Worm (Caenorhabditis elegans): ENCODE data around the gene F53F1.3.

Gene F53F1.3

ce11 chrV:13370265-13370664, 37.8 kb upstream of the F53F1.3 start:
- TF ChIP-seq B0310.2 (tag; optimal IDR thresholded peaks at IDR 0.05) (no peak), scrt-1 (GFP tag; IDR thresholded peaks at IDR 0.05) (no peak), flt-1 (GFP tag; IDR thresholded peaks at IDR 0.05) (no peak), F13C5.2 (tag; optimal IDR thresholded peaks at IDR 0.05) (no peak), tbx-37 (GFP tag; conservative IDR thresholded peaks at IDR 0.05) (no peak), ets-7 (tag; optimal IDR thresholded peaks at IDR 0.05) (no peak), sea-1 (GFP tag; conservative IDR thresholded peaks at IDR 0.05) (no peak), hmbx-1 (tag; optimal IDR thresholded peaks at IDR 0.05) (no peak), hnd-1 (tag; optimal IDR thresholded peaks at IDR 0.05) (no peak), tra-4 (tag; optimal IDR thresholded peaks at IDR 0.05) (no peak), aly-1 (tag; optimal IDR thresholded peaks at IDR 0.05) (no peak), hmg-4 (GFP tag; optimal IDR thresholded peaks at IDR 0.05) (no peak), ceh-36 (tag; optimal IDR thresholded peaks at IDR 0.05) (no peak), ama-1 (optimal IDR thresholded peaks at IDR 0.05) (no peak), ceh-13 (GFP tag; optimal IDR thresholded peaks at IDR 0.05) (no peak), tbx-11 (GFP tag; IDR thresholded peaks at IDR 0.05) (no peak), pes-1 (GFP tag; IDR thresholded peaks at IDR 0.05) (no peak)

DNA sequence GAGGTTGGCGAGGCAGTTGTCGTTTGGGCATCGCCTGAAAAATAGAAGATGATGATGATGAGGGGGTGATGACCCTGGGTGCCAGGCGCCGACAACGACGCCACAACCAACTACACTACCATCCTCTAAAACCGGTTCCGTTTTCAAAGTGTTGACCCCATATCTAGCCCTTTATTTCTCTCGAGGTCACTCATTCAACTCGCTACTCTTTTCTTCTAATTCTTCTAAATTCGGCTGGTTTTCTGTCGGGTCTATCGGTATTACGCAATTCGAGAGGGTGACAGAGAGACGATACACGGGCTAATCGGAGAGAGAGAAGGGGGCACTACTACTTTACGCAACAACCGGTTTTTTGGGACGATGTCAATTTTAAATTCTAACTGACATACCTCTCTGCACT, 36.7 kb upstream of the F53F1.3 start:
- no peak for TF ChIP-seq hmg-4 (GFP tag; optimal IDR thresholded peaks at IDR 0.05)
- no peak for TF ChIP-seq sea-1 (GFP tag; conservative IDR thresholded peaks at IDR 0.05)
- TF ChIP-seq ceh-13 (GFP tag; optimal IDR thresholded peaks at IDR 0.05): no peak

ce11 chrV:13372821-13373220, 35.2 kb upstream of the F53F1.3 start:
- TF ChIP-seq ceh-36 (tag; optimal IDR thresholded peaks at IDR 0.05) (no peak), scrt-1 (GFP tag; IDR thresholded peaks at IDR 0.05) (no peak), B0310.2 (tag; optimal IDR thresholded peaks at IDR 0.05) (no peak), hmbx-1 (tag; optimal IDR thresholded peaks at IDR 0.05) (no peak), tbx-37 (GFP tag; conservative IDR thresholded peaks at IDR 0.05) (no peak), sea-1 (GFP tag; conservative IDR thresholded peaks at IDR 0.05) (no peak), tra-4 (tag; optimal IDR thresholded peaks at IDR 0.05) (no peak), aly-1 (tag; optimal IDR thresholded peaks at IDR 0.05) (no peak), F13C5.2 (tag; optimal IDR thresholded peaks at IDR 0.05) (no peak), hmg-4 (GFP tag; optimal IDR thresholded peaks at IDR 0.05) (no peak), ets-7 (tag; optimal IDR thresholded peaks at IDR 0.05) (no peak), tbx-11 (GFP tag; IDR thresholded peaks at IDR 0.05) (no peak), flt-1 (GFP tag; IDR thresholded peaks at IDR 0.05) (no peak), hnd-1 (tag; optimal IDR thresholded peaks at IDR 0.05) (no peak), ceh-13 (GFP tag; optimal IDR thresholded peaks at IDR 0.05) (no peak), ama-1 (optimal IDR thresholded peaks at IDR 0.05) (no peak)

- TF ChIP-seq flt-1 (GFP tag; IDR thresholded peaks at IDR 0.05) (no peak), hnd-1 (tag; optimal IDR thresholded peaks at IDR 0.05) (no peak), ceh-13 (GFP tag; optimal IDR thresholded peaks at IDR 0.05) (no peak), pes-1 (GFP tag; IDR thresholded peaks at IDR 0.05) (no peak), F13C5.2 (tag; optimal IDR thresholded peaks at IDR 0.05) (no peak), ets-7 (tag; optimal IDR thresholded peaks at IDR 0.05) (no peak), ceh-36 (tag; optimal IDR thresholded peaks at IDR 0.05) (no peak), B0310.2 (tag; optimal IDR thresholded peaks at IDR 0.05) (no peak), tra-4 (tag; optimal IDR thresholded peaks at IDR 0.05) (no peak), scrt-1 (GFP tag; IDR thresholded peaks at IDR 0.05) (no peak), hmbx-1 (tag; optimal IDR thresholded peaks at IDR 0.05) (no peak), ama-1 (optimal IDR thresholded peaks at IDR 0.05) (no peak)
Observed at ce11 chrV:13373643-13374042, 34.4 kb upstream of the F53F1.3 start.

DNA sequence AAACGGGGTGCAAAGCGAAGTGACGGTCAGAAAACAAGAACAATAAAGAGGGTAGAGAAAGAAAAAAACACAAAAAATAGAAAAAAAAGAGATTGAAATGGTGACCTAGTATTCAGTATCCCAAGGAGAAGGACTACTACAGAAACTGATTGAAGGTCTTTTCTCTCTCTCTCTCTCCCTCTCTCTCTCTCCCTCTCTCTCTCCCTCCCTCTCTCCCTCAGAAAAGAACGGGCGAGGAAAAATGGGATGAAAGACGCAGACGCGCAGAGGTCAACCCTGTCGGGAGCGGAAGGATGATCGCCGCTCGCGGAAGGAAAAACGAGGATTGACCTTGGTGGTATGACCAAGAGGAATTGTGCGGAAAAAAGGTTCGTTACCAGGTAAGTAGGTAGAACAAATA, 33.5 kb upstream of the F53F1.3 start:
- TF ChIP-seq B0310.2 (tag; optimal IDR thresholded peaks at IDR 0.05) (peak; percentile 21), hmg-4 (GFP tag; optimal IDR thresholded peaks at IDR 0.05) (peak; percentile 26), pes-1 (GFP tag; IDR thresholded peaks at IDR 0.05) (no peak)

ce11 chrV:13375861-13376260, 32.2 kb upstream of the F53F1.3 start:
- no peak for TF ChIP-seq scrt-1 (GFP tag; IDR thresholded peaks at IDR 0.05)
- TF ChIP-seq ceh-36 (tag; optimal IDR thresholded peaks at IDR 0.05): no peak
- TF ChIP-seq tra-4 (tag; optimal IDR thresholded peaks at IDR 0.05): no peak
- no peak for TF ChIP-seq tbx-37 (GFP tag; conservative IDR thresholded peaks at IDR 0.05)
- TF ChIP-seq ama-1 (optimal IDR thresholded peaks at IDR 0.05): no peak
- TF ChIP-seq flt-1 (GFP tag; IDR thresholded peaks at IDR 0.05): no peak

ce11 chrV:13377130-13377529, 30.9 kb upstream of the F53F1.3 start:
- TF ChIP-seq hnd-1 (tag; optimal IDR thresholded peaks at IDR 0.05) (no peak), B0310.2 (tag; optimal IDR thresholded peaks at IDR 0.05) (no peak), pes-1 (GFP tag; IDR thresholded peaks at IDR 0.05) (no peak), ceh-13 (GFP tag; optimal IDR thresholded peaks at IDR 0.05) (no peak)

DNA sequence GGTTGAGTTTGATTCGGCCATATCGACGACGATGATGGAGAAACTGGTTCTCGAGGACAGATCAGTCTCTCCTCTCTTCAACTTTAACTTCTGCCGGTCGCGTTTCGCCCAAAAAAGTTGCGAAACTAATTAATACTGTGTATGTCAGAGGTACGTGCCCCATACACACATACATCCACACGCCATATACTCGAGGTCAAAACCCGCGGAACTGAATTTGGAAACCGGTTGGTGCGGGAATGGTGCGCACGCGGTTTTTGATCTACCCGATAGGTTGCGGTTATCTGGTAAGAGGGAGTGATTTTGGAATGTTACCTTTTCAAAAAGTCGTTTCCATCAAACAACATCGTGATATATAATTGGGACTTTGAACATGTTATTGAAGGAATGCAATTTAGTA, 27.9 kb upstream of the F53F1.3 start, which contains the start of gene ifbp-1:
Gene ifbp-1 (minus strand): TSS at position 85 of the 400 bp plus-strand sequence.
- TF ChIP-seq ceh-13 (GFP tag; optimal IDR thresholded peaks at IDR 0.05) (no peak), pes-1 (GFP tag; IDR thresholded peaks at IDR 0.05) (no peak)

- TF ChIP-seq ets-7 (tag; optimal IDR thresholded peaks at IDR 0.05): no peak
- TF ChIP-seq tbx-11 (GFP tag; IDR thresholded peaks at IDR 0.05): no peak
- TF ChIP-seq sea-1 (GFP tag; conservative IDR thresholded peaks at IDR 0.05): no peak
- no peak for TF ChIP-seq F13C5.2 (tag; optimal IDR thresholded peaks at IDR 0.05)
- no peak for TF ChIP-seq ceh-13 (GFP tag; optimal IDR thresholded peaks at IDR 0.05)
Observed at ce11 chrV:13380980-13381379, 27.1 kb upstream of the F53F1.3 start, which contains the start of gene cpz-2. Gene cpz-2 (plus strand): TSS chrV:13381189.

All from whole organism, early embryonic.